Fruit fly (Drosophila melanogaster) whole organism, adult: Measurements from ENCODE around the gene scrib.

Source experiments
- CG11617 ChIP-seq: fragments of 200-800 bp; sonication (Bioruptor generic); optimal IDR thresholded peaks from 2 replicates; lab custom pipeline; 2017; ENCODE audit warnings: mild to moderate bottlenecking, missing biosample characterization, missing genetic modification reagents, missing genetic modification characterization
- CG12768 ChIP-seq: fragments of 200-800 bp; sonication (Bioruptor generic); optimal IDR thresholded peaks from 2 replicates; lab custom pipeline; 2017; ENCODE audit warnings: missing biosample characterization, missing genetic modification characterization, mild to moderate bottlenecking, moderate library complexity, missing genetic modification reagents
- CG14711 ChIP-seq: fragments of 200-800 bp; sonication (Bioruptor generic); optimal IDR thresholded peaks from 2 replicates; lab custom pipeline; 2018; ENCODE audit warnings: missing biosample characterization, mild to moderate bottlenecking, missing genetic modification characterization, moderate library complexity
- CG1620 ChIP-seq: fragments of 200-800 bp; sonication (Bioruptor generic); optimal IDR thresholded peaks from 2 replicates; lab custom pipeline; 2016; ENCODE audit warnings: missing biosample characterization, missing genetic modification characterization
- CG33017 ChIP-seq: fragments of 200-800 bp; sonication (Bioruptor generic); optimal IDR thresholded peaks from 2 replicates; lab custom pipeline; 2018; ENCODE audit warnings: missing biosample characterization, mild to moderate bottlenecking, missing genetic modification characterization, moderate library complexity
- CG5204 ChIP-seq: fragments of 200-800 bp; sonication (Bioruptor generic); optimal IDR thresholded peaks from 2 replicates; lab custom pipeline; 2016; ENCODE audit warnings: missing biosample characterization, missing genetic modification characterization
- CG7045 ChIP-seq: fragments of 200-800 bp; sonication (Bioruptor generic); optimal IDR thresholded peaks from 2 replicates; lab custom pipeline; 2017; ENCODE audit warnings: missing biosample characterization, mild to moderate bottlenecking, missing genetic modification characterization
- CG7101 ChIP-seq: fragments of 200-800 bp; sonication (Bioruptor generic); optimal IDR thresholded peaks from 2 replicates; lab custom pipeline; 2018; ENCODE audit warnings: missing biosample characterization, mild to moderate bottlenecking, missing genetic modification characterization, moderate library complexity
- Clk ChIP-seq: fragments of 200-800 bp; sonication (Bioruptor generic); optimal IDR thresholded peaks from 2 replicates; lab custom pipeline; 2017; ENCODE audit warnings: missing biosample characterization, missing genetic modification characterization
- Crg-1 ChIP-seq: fragments of 200-800 bp; sonication (Bioruptor generic); optimal IDR thresholded peaks from 2 replicates; lab custom pipeline; 2016; ENCODE audit warnings: missing biosample characterization, missing genetic modification characterization
- Hr96 ChIP-seq: fragments of 200-800 bp; sonication (Bioruptor generic); optimal IDR thresholded peaks from 2 replicates; lab custom pipeline; 2016; ENCODE audit warnings: missing biosample characterization, missing genetic modification characterization
- Mnt ChIP-seq: fragments of 200-800 bp; sonication (Bioruptor generic); optimal IDR thresholded peaks from 2 replicates; lab custom pipeline; 2016; ENCODE audit warnings: missing biosample characterization, mild to moderate bottlenecking, missing genetic modification characterization
- bab1 ChIP-seq: fragments of 200-800 bp; sonication (Bioruptor generic); optimal IDR thresholded peaks from 3 replicates; lab custom pipeline; 2019; ENCODE audit warnings: missing biosample characterization, mild to moderate bottlenecking, missing genetic modification characterization, moderate library complexity
- cic ChIP-seq: fragments of 200-800 bp; sonication (Bioruptor generic); optimal IDR thresholded peaks from 2 replicates; lab custom pipeline; 2017; ENCODE audit warnings: missing biosample characterization, mild to moderate bottlenecking, missing genetic modification characterization, moderate library complexity
- cnc ChIP-seq, 2 experiments: fragments of >200 bp; optimal IDR thresholded peaks; 2 replicates each; lab custom pipeline; 2017
- kay ChIP-seq: fragments of 200-800 bp; sonication (Bioruptor generic); peaks from one replicate; lab custom pipeline; 2016; ENCODE audit warnings: missing biosample characterization, missing genetic modification characterization, borderline replicate concordance
- ovo ChIP-seq: fragments of 200-800 bp; sonication (Bioruptor generic); optimal IDR thresholded peaks from 2 replicates; lab custom pipeline; 2016; ENCODE audit warnings: missing biosample characterization, missing genetic modification characterization
- pad ChIP-seq: fragments of 200-800 bp; sonication (Bioruptor generic); optimal IDR thresholded peaks from 3 replicates; lab custom pipeline; 2017; ENCODE audit warnings: missing biosample characterization, missing genetic modification characterization, mild to moderate bottlenecking, moderate library complexity, missing genetic modification reagents
- tj ChIP-seq: fragments of 200-800 bp; sonication (Bioruptor generic); optimal IDR thresholded peaks from 3 replicates; lab custom pipeline; 2017; ENCODE audit warnings: missing biosample characterization, mild to moderate bottlenecking, missing genetic modification characterization, moderate library complexity
- toe ChIP-seq: fragments of 200-800 bp; sonication (Bioruptor generic); optimal IDR thresholded peaks from 2 replicates; lab custom pipeline; 2016; ENCODE audit warnings: missing biosample characterization, missing genetic modification characterization

Gene scrib

dm6 chr3R:26618818-26619217 lies 82.7 kb downstream of the scrib start, which contains the start of gene TwdlM:
Gene TwdlM, plus strand, starts transcription at chr3R:26619118.
- no peak for TF ChIP-seq tj (GFP tag; lab: Kevin White, UChicago)
- TF ChIP-seq CG5204 (GFP tag; lab: Kevin White, UChicago), result no peak
- TF ChIP-seq toe (GFP tag; lab: Kevin White, UChicago), result no peak
- TF ChIP-seq CG7045 (GFP tag; lab: Kevin White, UChicago), result no peak
- no peak for TF ChIP-seq Crg-1
- TF ChIP-seq cic (GFP tag; lab: Kevin White, UChicago), result no peak
- TF ChIP-seq CG11617 (GFP tag; lab: Kevin White, UChicago), result no peak
- TF ChIP-seq pad (GFP tag; lab: Kevin White, UChicago), result no peak
- TF ChIP-seq ovo (GFP tag; lab: Kevin White, UChicago), result no peak
- no peak for TF ChIP-seq cnc (optimal IDR thresholded peaks at IDR 0.05; lab: Kevin White, UChicago)

DNA sequence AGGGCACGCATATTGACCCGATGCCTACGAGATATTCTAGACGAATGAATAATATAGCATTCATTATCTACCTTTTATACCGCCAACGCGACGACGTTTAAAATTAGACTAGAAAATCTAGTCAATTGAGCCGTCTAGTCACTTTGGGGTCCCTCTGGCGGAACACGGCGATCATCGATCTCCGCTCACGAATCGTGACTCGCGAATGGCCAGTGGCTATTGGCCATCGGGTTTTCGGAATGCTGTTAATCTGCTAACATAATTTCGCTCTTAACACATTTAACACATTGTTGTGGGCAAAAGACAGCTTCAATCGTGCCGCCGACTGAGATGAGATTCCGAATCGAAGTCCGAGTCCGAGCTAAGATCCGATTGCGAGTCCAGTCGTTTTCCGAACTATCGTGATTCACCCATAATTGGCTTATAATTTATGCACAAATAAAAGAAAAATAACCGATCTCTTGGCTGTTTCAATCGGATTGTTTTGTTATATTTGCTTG lies 85.2 kb downstream of the scrib start, which contains the start of gene TwdlP:
Gene TwdlP (minus strand): TSS at position 51 of the 500 bp plus-strand sequence.
- TF ChIP-seq Hr96 (GFP tag; lab: Kevin White, UChicago), result no peak
- TF ChIP-seq kay, result no peak
- TF ChIP-seq cic (GFP tag; lab: Kevin White, UChicago), result no peak
- TF ChIP-seq CG1620 (GFP tag; lab: Kevin White, UChicago), result no peak
- no peak for TF ChIP-seq CG11617 (GFP tag; lab: Kevin White, UChicago)
- no peak for TF ChIP-seq CG12768 (GFP tag; lab: Kevin White, UChicago)
- no peak for TF ChIP-seq CG7045 (GFP tag; lab: Kevin White, UChicago)
- no peak for TF ChIP-seq ovo (GFP tag; lab: Kevin White, UChicago)
- TF ChIP-seq CG14711 (tag; lab: Kevin White, UChicago), result no peak
- no peak for TF ChIP-seq toe (GFP tag; lab: Kevin White, UChicago)
- TF ChIP-seq CG7101, result no peak
- no peak for TF ChIP-seq Crg-1
- TF ChIP-seq Clk (GFP tag; lab: Kevin White, UChicago), result no peak
- TF ChIP-seq CG5204 (GFP tag; lab: Kevin White, UChicago), result no peak
- TF ChIP-seq cnc (optimal IDR thresholded peaks at IDR 0.05; lab: Kevin White, UChicago), result no peak
- no peak for TF ChIP-seq CG33017

- TF ChIP-seq CG7045 (GFP tag; lab: Kevin White, UChicago), result no peak
- TF ChIP-seq kay, result no peak
- no peak for TF ChIP-seq Mnt (GFP tag; lab: Kevin White, UChicago)
- no peak for TF ChIP-seq pad (GFP tag; lab: Kevin White, UChicago)
- no peak for TF ChIP-seq CG1620 (GFP tag; lab: Kevin White, UChicago)
These were observed 87.4 kb downstream of the scrib start, which contains the start of gene TwdlB for dm6 chr3R:26623493-26623956. Gene TwdlB, minus strand, starts transcription at chr3R:26623543.

dm6 chr3R:26625552-26625951 lies 89.4 kb downstream of the scrib start, which contains the start of gene TwdlL:
Gene TwdlL, minus strand, starts transcription at chr3R:26625652.
- TF ChIP-seq CG14711 (tag; lab: Kevin White, UChicago), result no peak
- no peak for TF ChIP-seq toe (GFP tag; lab: Kevin White, UChicago)
- TF ChIP-seq CG7045 (GFP tag; lab: Kevin White, UChicago), result no peak
- TF ChIP-seq kay, result no peak
- TF ChIP-seq CG11617 (GFP tag; lab: Kevin White, UChicago), result no peak
- no peak for TF ChIP-seq CG33017

- TF ChIP-seq ovo (GFP tag; lab: Kevin White, UChicago), result no peak
- no peak for TF ChIP-seq CG5204 (GFP tag; lab: Kevin White, UChicago)
These were observed 90.5 kb downstream of the scrib start, which contains the start of gene TwdlO for dm6 chr3R:26626638-26627037. Gene TwdlO, minus strand, starts transcription at chr3R:26626738.

- no peak for TF ChIP-seq Hr96 (GFP tag; lab: Kevin White, UChicago)
- TF ChIP-seq ovo (GFP tag; lab: Kevin White, UChicago), result no peak
- no peak for TF ChIP-seq CG7101
- TF ChIP-seq CG7045 (GFP tag; lab: Kevin White, UChicago), result no peak
- no peak for TF ChIP-seq tj (GFP tag; lab: Kevin White, UChicago)
- TF ChIP-seq CG33017, result no peak
- no peak for TF ChIP-seq kay
- TF ChIP-seq bab1, result no peak
- no peak for TF ChIP-seq Mnt (GFP tag; lab: Kevin White, UChicago)
- no peak for TF ChIP-seq CG14711 (tag; lab: Kevin White, UChicago)
- TF ChIP-seq CG5204 (GFP tag; lab: Kevin White, UChicago), result no peak
- TF ChIP-seq Crg-1, result no peak
- no peak for TF ChIP-seq CG12768 (GFP tag; lab: Kevin White, UChicago)
These were observed 92.5 kb downstream of the scrib start, which contains the start of gene TwdlK for dm6 chr3R:26628624-26629023. Gene TwdlK, minus strand, starts transcription at chr3R:26628724.

dm6 chr3R:26629618-26630017 lies 93.5 kb downstream of the scrib start, which contains the start of gene TwdlJ:
Gene TwdlJ, plus strand, starts transcription at chr3R:26629918.
- TF ChIP-seq CG12768 (GFP tag; lab: Kevin White, UChicago) (no peak), kay (no peak), bab1 (no peak), CG5204 (GFP tag; lab: Kevin White, UChicago) (no peak), CG33017 (no peak), Hr96 (GFP tag; lab: Kevin White, UChicago) (no peak), CG11617 (GFP tag; lab: Kevin White, UChicago) (no peak), CG14711 (tag; lab: Kevin White, UChicago) (no peak), cnc (optimal IDR thresholded peaks at IDR 0.05; lab: Kevin White, UChicago) (no peak), ovo (GFP tag; lab: Kevin White, UChicago) (no peak), Mnt (GFP tag; lab: Kevin White, UChicago) (no peak), CG1620 (GFP tag; lab: Kevin White, UChicago) (no peak)
